Worm (Caenorhabditis elegans) whole organism, L2 larva: Measurements from ENCODE around the gene ZK185.4.

ENCODE experiments used
- C34F6.9 ChIP-seq: fragments of 150-350 bp; optimal IDR thresholded peaks from 2 replicates; lab custom pipeline; 2014; ENCODE audit warnings: missing biosample characterization, missing genetic modification characterization
- R02D3.7 ChIP-seq: fragments of 150-350 bp; optimal IDR thresholded peaks from 2 replicates; lab custom pipeline; 2014; ENCODE audit warnings: missing biosample characterization, missing genetic modification characterization
- Y55F3AM.14 ChIP-seq: fragments of 200-800 bp; sonication (Bioruptor generic); optimal IDR thresholded peaks from 2 replicates; lab custom pipeline; 2018; ENCODE audit warnings: mild to moderate bottlenecking, missing genetic modification characterization, missing compliant biosample characterization
- aly-2 ChIP-seq: fragments of 150-350 bp; optimal IDR thresholded peaks from 2 replicates; lab custom pipeline; 2014; ENCODE audit warnings: missing biosample characterization, missing genetic modification characterization
- crh-2 ChIP-seq: sonication (generic microtip); optimal IDR thresholded peaks from 2 replicates; lab custom pipeline; 2017; ENCODE audit warnings: missing biosample characterization, missing genetic modification characterization
- elt-1 ChIP-seq: fragments of 150-350 bp; optimal IDR thresholded peaks from 2 replicates; lab custom pipeline; 2014; ENCODE audit warnings: missing biosample characterization, missing genetic modification characterization
- elt-3 ChIP-seq: sonication (generic microtip); optimal IDR thresholded peaks from 2 replicates; lab custom pipeline; 2017; ENCODE audit warnings: missing biosample characterization, missing genetic modification characterization
- fos-1 ChIP-seq: fragments of 150-350 bp; optimal IDR thresholded peaks from 2 replicates; lab custom pipeline; 2014; ENCODE audit warnings: missing biosample characterization, missing genetic modification characterization
- lin-11 ChIP-seq: fragments of 150-350 bp; sonication (generic microtip); optimal IDR thresholded peaks from 2 replicates; lab custom pipeline; 2014; ENCODE audit warnings: missing biosample characterization, missing genetic modification characterization, inconsistent platforms, mixed read lengths
- lin-13 ChIP-seq: fragments of 150-350 bp; optimal IDR thresholded peaks from 2 replicates; lab custom pipeline; 2014; ENCODE audit warnings: missing biosample characterization, missing genetic modification reagents, missing genetic modification characterization
- lin-39 ChIP-seq: fragments of 150-350 bp; optimal IDR thresholded peaks from 2 replicates; lab custom pipeline; 2014; ENCODE audit warnings: missing biosample characterization, missing genetic modification reagents, missing genetic modification characterization
- lsy-2 ChIP-seq, 2 experiments: fragments of 150-350 bp in 1 of 2; sonication (generic microtip) in 1 of 2; optimal IDR thresholded peaks; 2 replicates each; lab custom pipeline; 2014 to 2017; ENCODE audit warnings: missing biosample characterization in 2 of 2, missing genetic modification characterization in 2 of 2
- mab-5 ChIP-seq: fragments of 150-350 bp; optimal IDR thresholded peaks from 2 replicates; lab custom pipeline; 2014; ENCODE audit warnings: missing biosample characterization, missing genetic modification characterization
- mbf-1 ChIP-seq: sonication (generic microtip); optimal IDR thresholded peaks from 2 replicates; lab custom pipeline; 2017; ENCODE audit warnings: missing biosample characterization, missing genetic modification characterization
- mdl-1 ChIP-seq, 2 experiments: fragments of 150-350 bp in 1 of 2; sonication (generic microtip) in 1 of 2; optimal IDR thresholded peaks; 2 replicates each; lab custom pipeline; 2017; ENCODE audit warnings: missing biosample characterization in 2 of 2, missing genetic modification characterization in 2 of 2
- nhr-10 ChIP-seq: sonication (generic microtip); optimal IDR thresholded peaks from 2 replicates; lab custom pipeline; 2017; ENCODE audit warnings: missing biosample characterization, missing genetic modification characterization
- nhr-11 ChIP-seq: fragments of 150-350 bp; optimal IDR thresholded peaks from 2 replicates; lab custom pipeline; 2014; ENCODE audit warnings: missing biosample characterization, missing genetic modification characterization
- nhr-12 ChIP-seq: fragments of 150-350 bp; optimal IDR thresholded peaks from 2 replicates; lab custom pipeline; 2014; ENCODE audit warnings: missing biosample characterization, missing genetic modification characterization
- nhr-21 ChIP-seq: fragments of 150-350 bp; optimal IDR thresholded peaks from 2 replicates; lab custom pipeline; 2014; ENCODE audit warnings: missing biosample characterization, missing genetic modification characterization
- nhr-23 ChIP-seq: fragments of 150-350 bp; optimal IDR thresholded peaks from 2 replicates; lab custom pipeline; 2014; ENCODE audit warnings: missing biosample characterization, missing genetic modification reagents, missing genetic modification characterization
- nhr-25 ChIP-seq: fragments of 150-350 bp; sonication (generic microtip); optimal IDR thresholded peaks from 3 replicates; lab custom pipeline; 2014; ENCODE audit warnings: missing biosample characterization, missing genetic modification characterization
- nhr-6 ChIP-seq: fragments of 150-350 bp; optimal IDR thresholded peaks from 2 replicates; lab custom pipeline; 2014; ENCODE audit warnings: missing biosample characterization, missing genetic modification characterization
- nhr-77 ChIP-seq: fragments of 150-350 bp; optimal IDR thresholded peaks from 2 replicates; lab custom pipeline; 2014; ENCODE audit warnings: missing biosample characterization, missing genetic modification characterization
- peb-1 ChIP-seq: fragments of 150-350 bp; optimal IDR thresholded peaks from 2 replicates; lab custom pipeline; 2014; ENCODE audit warnings: missing biosample characterization, missing genetic modification characterization
- sma-9 ChIP-seq, 2 experiments: fragments of 150-350 bp in 1 of 2; sonication (generic microtip) in 1 of 2; optimal IDR thresholded peaks; 2 replicates each; lab custom pipeline; 2014 to 2016; ENCODE audit warnings: missing genetic modification characterization in 2 of 2, mild to moderate bottlenecking in 1 of 2, missing biosample characterization in 1 of 2, missing compliant biosample characterization in 1 of 2, missing genetic modification reagents in 1 of 2, moderate library complexity in 1 of 2
- snpc-4 ChIP-seq: fragments of 150-350 bp; optimal IDR thresholded peaks from 2 replicates; lab custom pipeline; 2014; ENCODE audit warnings: missing biosample characterization, missing genetic modification characterization
- unc-39 ChIP-seq: fragments of 150-350 bp; optimal IDR thresholded peaks from 2 replicates; lab custom pipeline; 2014; ENCODE audit warnings: missing biosample characterization, missing genetic modification characterization
- unc-55 ChIP-seq: fragments of 150-350 bp; sonication (generic microtip); optimal IDR thresholded peaks from 3 replicates; lab custom pipeline; 2014; ENCODE audit warnings: missing biosample characterization, missing genetic modification reagents, missing genetic modification characterization
- zag-1 ChIP-seq: fragments of 150-350 bp; optimal IDR thresholded peaks from 2 replicates; lab custom pipeline; 2014; ENCODE audit warnings: missing biosample characterization, missing genetic modification characterization
- ztf-4 ChIP-seq: fragments of 150-350 bp; optimal IDR thresholded peaks from 2 replicates; lab custom pipeline; 2014; ENCODE audit warnings: missing biosample characterization, missing genetic modification characterization

ZK185.4 gene

DNA sequence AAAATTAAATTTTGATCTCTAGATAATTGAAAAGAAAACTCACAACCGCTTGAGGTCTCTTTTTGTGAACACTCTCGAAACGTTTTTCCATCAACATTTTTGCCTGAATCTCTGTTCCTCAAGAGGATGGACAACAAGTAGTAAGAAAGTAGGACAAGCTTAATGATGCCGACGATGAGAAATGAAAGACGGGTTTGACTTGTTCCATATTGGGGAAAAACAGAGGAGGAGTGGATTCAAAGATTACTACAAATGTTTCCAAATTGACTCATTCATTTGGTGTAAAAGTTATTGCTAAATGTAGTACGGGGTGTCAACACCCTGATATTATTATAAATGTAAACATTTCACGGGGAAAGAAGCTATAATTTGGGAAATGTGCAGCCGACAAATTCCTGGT is at the start of gene ZK185.4:
Gene ZK185.4 (minus strand): TSS at position 101 of the 400 bp plus-strand sequence.
- TF ChIP-seq elt-3 (tag; lab: Kevin White, UChicago) (no peak), nhr-11 (tag; lab: Kevin White, UChicago) (no peak), unc-39 (tag; lab: Kevin White, UChicago) (no peak), sma-9 (GFP tag; optimal IDR thresholded peaks at IDR 0.05; lab: Kevin White, UChicago) (no peak), sma-9 (tag; optimal IDR thresholded peaks at IDR 0.05; lab: Kevin White, UChicago) (no peak), lin-13 (no peak), nhr-23 (tag; lab: Kevin White, UChicago) (no peak), zag-1 (tag; lab: Kevin White, UChicago) (no peak), peb-1 (tag; lab: Kevin White, UChicago) (no peak), snpc-4 (tag; lab: Kevin White, UChicago) (no peak), nhr-77 (no peak), mbf-1 (no peak), ztf-4 (tag; lab: Kevin White, UChicago) (no peak), mab-5 (tag; lab: Kevin White, UChicago) (no peak), lin-39 (tag; lab: Kevin White, UChicago) (no peak)

DNA sequence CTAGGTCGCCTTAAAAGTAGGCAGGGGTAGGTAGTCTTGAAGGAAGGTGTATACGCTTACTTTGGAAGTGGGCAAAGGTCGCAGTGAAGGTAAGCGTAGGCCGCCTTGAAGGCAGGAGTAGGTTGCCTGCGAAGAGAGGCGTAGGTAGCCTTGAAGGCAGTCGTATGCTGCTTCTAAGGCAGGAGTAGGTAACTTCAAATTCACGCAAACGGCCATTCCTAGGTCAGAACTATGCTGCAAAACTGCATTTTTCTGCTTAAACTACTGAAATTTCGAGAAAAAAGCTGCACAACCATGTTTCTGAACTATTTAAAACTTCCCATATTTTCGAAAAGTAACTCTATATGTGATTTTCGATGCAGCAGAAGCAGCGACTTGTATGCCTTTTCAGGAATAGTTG is 46.5 kb upstream of the ZK185.4 start:
- TF ChIP-seq peb-1 (tag; lab: Kevin White, UChicago) (no peak), fos-1 (tag; lab: Kevin White, UChicago) (no peak), aly-2 (tag; lab: Kevin White, UChicago) (no peak), ztf-4 (tag; lab: Kevin White, UChicago) (no peak), mbf-1 (no peak), mdl-1 (tag; optimal IDR thresholded peaks at IDR 0.05; lab: Kevin White, UChicago) (no peak), crh-2 (tag; lab: Kevin White, UChicago) (no peak), lin-11 (no peak), C34F6.9 (no peak), nhr-12 (tag; lab: Kevin White, UChicago) (no peak), elt-1 (tag; lab: Kevin White, UChicago) (no peak), unc-39 (tag; lab: Kevin White, UChicago) (no peak), sma-9 (GFP tag; optimal IDR thresholded peaks at IDR 0.05; lab: Kevin White, UChicago) (no peak), sma-9 (tag; optimal IDR thresholded peaks at IDR 0.05; lab: Kevin White, UChicago) (no peak), nhr-21 (tag; lab: Kevin White, UChicago) (no peak)

DNA sequence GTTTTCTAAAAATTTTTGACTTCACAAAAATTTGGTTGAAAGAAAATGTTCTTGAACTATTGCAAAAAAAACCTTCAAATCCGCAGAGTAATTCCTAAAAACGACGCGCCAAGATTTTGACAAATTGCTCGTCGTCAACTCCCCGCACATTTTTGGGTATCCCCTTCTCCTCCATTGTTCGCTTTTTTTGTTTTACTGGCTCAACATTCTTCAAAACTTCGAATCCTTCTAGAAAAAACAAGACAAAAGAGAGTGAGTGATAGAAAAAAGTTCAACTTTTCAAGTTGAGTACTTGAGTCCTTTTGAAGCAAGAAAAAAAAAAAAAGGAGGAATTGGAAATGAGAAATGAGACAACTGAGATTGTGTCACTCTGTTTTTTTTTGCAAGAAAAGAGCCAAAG is 43.9 kb upstream of the ZK185.4 start:
- no peak for TF ChIP-seq nhr-10 (tag; lab: Kevin White, UChicago)
- TF ChIP-seq unc-55 (GFP tag; lab: Kevin White, UChicago) = peak; percentile 61
- peak in 1 of 2 experiments; percentile 4 for TF ChIP-seq lsy-2 (tag; optimal IDR thresholded peaks at IDR 0.05; lab: Kevin White, UChicago)

DNA sequence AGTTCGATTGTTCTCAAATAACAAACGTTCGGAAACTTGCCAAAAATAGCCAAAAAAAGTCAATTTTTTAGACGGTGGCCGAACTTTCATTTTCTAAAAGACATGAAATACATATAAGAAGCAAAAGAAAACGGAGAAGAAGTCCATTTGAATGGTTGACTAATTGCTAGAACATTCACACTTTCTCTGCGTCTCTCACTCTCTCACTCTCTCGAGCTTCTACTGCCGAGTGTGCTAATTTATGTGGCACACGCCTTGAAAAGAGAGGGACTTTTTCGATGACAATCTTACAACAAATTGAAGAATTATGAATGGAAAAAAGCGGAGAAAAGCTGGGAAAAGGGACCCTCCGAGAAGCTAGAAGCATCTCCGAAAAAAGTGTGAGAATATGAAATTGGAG is 41.1 kb upstream of the ZK185.4 start:
- TF ChIP-seq unc-55 (GFP tag; lab: Kevin White, UChicago) (peak; percentile 8), C34F6.9 (peak; percentile 6), crh-2 (tag; lab: Kevin White, UChicago) (peak; percentile 34), nhr-6 (tag; lab: Kevin White, UChicago) (no peak), R02D3.7 (tag; lab: Kevin White, UChicago) (no peak), mab-5 (tag; lab: Kevin White, UChicago) (peak; percentile 22)

DNA sequence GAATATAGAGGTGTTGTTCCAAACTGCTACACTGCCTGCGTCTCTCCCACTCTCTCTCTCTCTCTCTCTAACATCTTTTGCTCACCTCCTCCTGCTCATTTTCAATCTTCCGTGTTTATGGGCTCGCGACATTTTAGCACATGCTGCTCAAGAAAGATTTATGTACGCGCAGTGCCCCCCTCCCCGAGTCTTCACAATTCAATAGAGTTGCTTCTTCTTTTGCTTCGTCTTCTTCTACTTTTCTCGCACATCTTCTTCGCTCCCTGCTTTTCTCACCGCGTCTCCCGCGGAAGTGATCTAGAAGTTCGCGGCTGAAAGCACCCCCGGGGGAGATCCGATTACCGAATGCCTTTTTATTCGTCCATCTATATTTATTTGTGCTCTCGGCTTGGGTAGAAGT is 37.7 kb upstream of the ZK185.4 start:
- TF ChIP-seq C34F6.9 (peak; percentile 29), unc-55 (GFP tag; lab: Kevin White, UChicago) (peak; percentile 7), mbf-1 (no peak), Y55F3AM.14 (GFP tag; lab: Kevin White, UChicago) (peak; percentile 8), sma-9 (GFP tag; optimal IDR thresholded peaks at IDR 0.05; lab: Kevin White, UChicago) (peak; percentile 7), sma-9 (tag; optimal IDR thresholded peaks at IDR 0.05; lab: Kevin White, UChicago) (no peak)

DNA sequence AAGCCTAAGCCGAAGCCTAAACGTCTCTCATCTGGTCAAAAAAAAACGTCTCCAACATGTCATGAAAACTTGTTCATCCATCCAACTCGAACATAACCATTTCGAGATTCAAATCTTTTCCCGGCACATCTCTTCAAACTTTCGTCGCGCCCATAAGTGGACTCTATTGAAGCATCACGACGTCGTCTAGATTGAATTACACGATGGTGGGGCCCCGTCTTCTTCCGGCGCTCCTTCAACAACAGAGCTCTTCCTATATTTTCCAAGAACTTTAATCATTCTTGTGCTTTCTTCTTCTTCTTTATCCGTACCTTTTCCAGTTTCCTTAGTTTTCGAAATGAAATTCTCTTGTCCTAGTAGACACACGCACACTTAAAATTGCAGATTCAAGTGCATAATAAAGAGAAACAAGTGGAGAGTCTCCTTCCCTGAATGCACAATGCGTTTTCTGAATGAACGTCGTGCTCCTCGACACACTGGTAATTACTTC is 35.5 kb upstream of the ZK185.4 start, which contains the start of gene F28E10.1:
Gene F28E10.1 (plus strand): TSS at position 440 of the 490 bp plus-strand sequence.
- TF ChIP-seq mdl-1 (tag; optimal IDR thresholded peaks at IDR 0.05; lab: Kevin White, UChicago) (no peak), unc-39 (tag; lab: Kevin White, UChicago) (no peak), nhr-77 (no peak), lsy-2 (tag; optimal IDR thresholded peaks at IDR 0.05; lab: Kevin White, UChicago) (no peak), nhr-25 (tag; lab: Kevin White, UChicago) (no peak)
